Worm (Caenorhabditis elegans) whole organism, L3 larva: ENCODE results near the gene B0454.8.

Experiments used
- ceh-82 ChIP-seq: fragments of 150-350 bp; optimal IDR thresholded peaks from 2 replicates; lab custom pipeline; 2014; ENCODE audit warnings: missing biosample characterization, missing genetic modification characterization
- jun-1 ChIP-seq: fragments of 150-350 bp; optimal IDR thresholded peaks from 2 replicates; lab custom pipeline; 2014; ENCODE audit warnings: missing biosample characterization, missing genetic modification reagents, missing genetic modification characterization
- pha-4 ChIP-seq: fragments of 150-350 bp; optimal IDR thresholded peaks from 2 replicates; lab custom pipeline; 2014; ENCODE audit warnings: missing biosample characterization, missing genetic modification reagents, missing genetic modification characterization

DNA sequence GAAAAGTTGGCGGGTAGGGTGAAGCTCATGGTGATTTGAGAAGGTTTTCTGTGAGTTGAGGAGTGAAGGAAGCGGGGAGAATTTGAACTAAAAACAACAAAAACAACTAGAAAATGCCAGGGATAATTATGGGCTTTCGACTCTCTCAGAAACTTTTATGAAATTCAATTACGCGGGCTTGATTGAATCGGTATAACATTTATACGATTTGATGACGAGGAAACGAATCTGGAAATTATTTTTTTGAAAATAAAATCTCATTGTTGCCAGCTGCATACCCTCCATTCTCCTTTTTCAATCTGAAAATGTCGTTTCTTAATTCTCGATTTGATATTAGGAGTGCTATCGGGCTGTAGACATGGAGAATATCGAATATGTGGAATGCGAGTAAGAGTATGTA, 48.0 kb upstream of the B0454.8 start, which contains the start of gene srg-21:
- TF ChIP-seq jun-1 (tag; lab: Kevin White, UChicago) (no peak), ceh-82 (tag; lab: Kevin White, UChicago) (no peak), pha-4 (tag; lab: Kevin White, UChicago) (no peak)
